Worm (Caenorhabditis elegans): ENCODE measurements around the gene acer-1.
A peak's percentile ranks its signal among the peaks of the same experiment; 100 is the strongest.

acer-1 gene

DNA sequence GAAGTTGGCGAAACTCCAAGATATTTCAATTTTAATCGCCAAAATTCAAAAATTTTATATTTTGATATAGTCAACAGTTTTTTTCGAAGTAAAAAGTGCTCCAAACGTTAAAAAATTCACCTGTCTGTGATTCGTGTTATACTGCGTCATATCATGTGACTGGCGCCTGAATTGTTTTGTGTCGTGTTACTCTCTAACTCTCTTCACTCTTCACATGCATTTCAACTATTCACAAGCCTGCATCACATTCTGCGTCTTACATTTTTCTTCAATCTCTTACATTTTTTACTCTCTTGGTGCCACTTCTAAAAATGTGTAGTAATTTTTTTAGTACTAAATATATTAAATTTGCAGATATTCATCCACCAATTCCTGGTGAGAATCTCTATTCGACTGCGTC lies 38.2 kb upstream of the acer-1 start, which contains the start of gene flcn-1:
flcn-1 (plus strand) TSS at position 348 of the 400 bp plus-strand sequence.
- TF ChIP-seq egl-5 (tag; optimal IDR thresholded peaks at IDR 0.05) (no peak), unc-62 (GFP tag; optimal IDR thresholded peaks at IDR 0.05) (no peak), nhr-25 (tag; optimal IDR thresholded peaks at IDR 0.05) (no peak), unc-39 (tag; optimal IDR thresholded peaks at IDR 0.05) (no peak), ama-1 (optimal IDR thresholded peaks at IDR 0.05) (no peak), egl-27 (tag; optimal IDR thresholded peaks at IDR 0.05) (no peak), fkh-10 (GFP tag; optimal IDR thresholded peaks at IDR 0.05) (no peak), ceh-9 (tag; optimal IDR thresholded peaks at IDR 0.05) (no peak), nhr-67 (tag; optimal IDR thresholded peaks at IDR 0.05) (no peak), elt-1 (tag; optimal IDR thresholded peaks at IDR 0.05) (no peak), daf-12 (tag; optimal IDR thresholded peaks at IDR 0.05) (no peak), elt-3 (tag; optimal IDR thresholded peaks at IDR 0.05) (no peak), nhr-28 (tag; optimal IDR thresholded peaks at IDR 0.05) (no peak), jun-1 (tag; optimal IDR thresholded peaks at IDR 0.05) (no peak), hmg-11 (tag; optimal IDR thresholded peaks at IDR 0.05) (peak; percentile 64), ZK546.5 (tag; optimal IDR thresholded peaks at IDR 0.05) (no peak), pqm-1 (tag; optimal IDR thresholded peaks at IDR 0.05) (peak; percentile 2), nfya-1 (tag; optimal IDR thresholded peaks at IDR 0.05; ENCODE audit: insufficient read depth) (peak; percentile 57), mml-1 (tag; optimal IDR thresholded peaks at IDR 0.05) (no peak), ztf-11 (tag; optimal IDR thresholded peaks at IDR 0.05) (no peak), nhr-11 (tag; optimal IDR thresholded peaks at IDR 0.05) (no peak), mdl-1 (tag; optimal IDR thresholded peaks at IDR 0.05) (no peak), fos-1 (tag; optimal IDR thresholded peaks at IDR 0.05) (no peak), lin-39 (tag; optimal IDR thresholded peaks at IDR 0.05) (no peak), nhr-23 (tag; optimal IDR thresholded peaks at IDR 0.05) (no peak), pha-4 (tag; optimal IDR thresholded peaks at IDR 0.05) (peak; percentile 47), tbx-2 (tag; optimal IDR thresholded peaks at IDR 0.05) (no peak), lsy-12 (tag; optimal IDR thresholded peaks at IDR 0.05) (peak; percentile 3), snpc-4 (tag; optimal IDR thresholded peaks at IDR 0.05) (peak; percentile 43), nhr-12 (tag; optimal IDR thresholded peaks at IDR 0.05) (no peak), ztf-4 (tag; optimal IDR thresholded peaks at IDR 0.05) (no peak), zag-1 (tag; optimal IDR thresholded peaks at IDR 0.05) (no peak), ceh-28 (tag; optimal IDR thresholded peaks at IDR 0.05) (no peak), elt-2 (tag; optimal IDR thresholded peaks at IDR 0.05) (peak; percentile 50), ceh-82 (tag; optimal IDR thresholded peaks at IDR 0.05) (no peak), lin-15B (tag; optimal IDR thresholded peaks at IDR 0.05) (no peak)

- no peak for TF ChIP-seq tbx-2 (tag; optimal IDR thresholded peaks at IDR 0.05)
- TF ChIP-seq elt-2 (tag; optimal IDR thresholded peaks at IDR 0.05), result peak; percentile 21
- TF ChIP-seq hmg-11 (tag; optimal IDR thresholded peaks at IDR 0.05), result no peak
- TF ChIP-seq daf-12 (tag; optimal IDR thresholded peaks at IDR 0.05), result no peak
- no peak for TF ChIP-seq mdl-1 (tag; optimal IDR thresholded peaks at IDR 0.05)
- TF ChIP-seq pha-4 (tag; optimal IDR thresholded peaks at IDR 0.05), result no peak
- TF ChIP-seq egl-5 (tag; optimal IDR thresholded peaks at IDR 0.05), result no peak
Observed at ce11 chrII:6927603-6928002, 37.4 kb upstream of the acer-1 start, which contains the start of gene F22D3.4. F22D3.4 (minus strand) TSS chrII:6927603.

ce11 chrII:6927034-6927433 lies 36.8 kb upstream of the acer-1 start:
- TF ChIP-seq zag-1 (tag; optimal IDR thresholded peaks at IDR 0.05) (no peak), unc-39 (tag; optimal IDR thresholded peaks at IDR 0.05) (no peak), nhr-12 (tag; optimal IDR thresholded peaks at IDR 0.05) (no peak), tbx-2 (tag; optimal IDR thresholded peaks at IDR 0.05) (no peak), jun-1 (tag; optimal IDR thresholded peaks at IDR 0.05) (no peak), ztf-4 (tag; optimal IDR thresholded peaks at IDR 0.05) (no peak), sea-2 (GFP tag; optimal IDR thresholded peaks at IDR 0.05) (no peak), egl-5 (tag; optimal IDR thresholded peaks at IDR 0.05) (no peak), daf-12 (tag; optimal IDR thresholded peaks at IDR 0.05) (no peak), ceh-16 (tag; optimal IDR thresholded peaks at IDR 0.05) (no peak), unc-62 (GFP tag; optimal IDR thresholded peaks at IDR 0.05) (no peak), mml-1 (tag; optimal IDR thresholded peaks at IDR 0.05) (no peak), fos-1 (tag; optimal IDR thresholded peaks at IDR 0.05) (no peak), ama-1 (optimal IDR thresholded peaks at IDR 0.05) (no peak), nhr-25 (tag; optimal IDR thresholded peaks at IDR 0.05) (no peak)

DNA sequence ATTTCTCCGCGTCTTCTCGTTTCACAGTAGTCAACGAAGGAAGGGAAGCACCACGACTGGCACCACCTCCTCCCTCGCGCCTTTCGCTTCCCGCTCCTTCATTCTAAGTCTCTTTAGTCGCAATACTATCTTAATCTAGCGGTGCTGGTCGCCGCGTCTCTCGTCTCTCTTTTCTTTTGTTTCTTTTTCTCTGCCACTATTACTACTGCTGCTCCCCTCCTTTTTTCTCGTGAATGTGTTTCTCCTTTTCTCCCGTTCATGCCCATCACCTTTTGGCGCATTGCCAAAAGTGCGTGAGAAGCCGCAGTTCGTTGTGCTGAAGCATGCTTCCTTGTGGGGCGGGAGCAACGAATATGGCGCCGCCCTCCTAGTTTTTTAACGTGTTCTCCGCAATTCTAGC lies 36.3 kb upstream of the acer-1 start:
- TF ChIP-seq elt-1 (tag; optimal IDR thresholded peaks at IDR 0.05), result no peak
- TF ChIP-seq zag-1 (tag; optimal IDR thresholded peaks at IDR 0.05), result no peak
- TF ChIP-seq ceh-16 (tag; optimal IDR thresholded peaks at IDR 0.05), result no peak
- no peak for TF ChIP-seq eor-1 (tag; optimal IDR thresholded peaks at IDR 0.05)
- no peak for TF ChIP-seq nhr-77 (tag; optimal IDR thresholded peaks at IDR 0.05)
- TF ChIP-seq ztf-11 (tag; optimal IDR thresholded peaks at IDR 0.05), result no peak
- TF ChIP-seq ama-1 (optimal IDR thresholded peaks at IDR 0.05), result no peak
- TF ChIP-seq nhr-11 (tag; optimal IDR thresholded peaks at IDR 0.05), result no peak
- TF ChIP-seq ceh-28 (tag; optimal IDR thresholded peaks at IDR 0.05), result peak; percentile 42
- TF ChIP-seq fos-1 (tag; optimal IDR thresholded peaks at IDR 0.05), result peak; percentile 37
- peak; percentile 37 for TF ChIP-seq nhr-25 (tag; optimal IDR thresholded peaks at IDR 0.05)
- no peak for TF ChIP-seq unc-39 (tag; optimal IDR thresholded peaks at IDR 0.05)
- no peak for TF ChIP-seq ZK546.5 (tag; optimal IDR thresholded peaks at IDR 0.05)
- TF ChIP-seq nhr-12 (tag; optimal IDR thresholded peaks at IDR 0.05), result no peak
- peak; percentile 48 for TF ChIP-seq tbx-2 (tag; optimal IDR thresholded peaks at IDR 0.05)
- peak; percentile 23 for TF ChIP-seq R02D3.7 (tag; optimal IDR thresholded peaks at IDR 0.05)
- TF ChIP-seq ceh-82 (tag; optimal IDR thresholded peaks at IDR 0.05), result no peak
- no peak for TF ChIP-seq nhr-237 (tag; optimal IDR thresholded peaks at IDR 0.05)
- no peak for TF ChIP-seq nhr-76 (tag; optimal IDR thresholded peaks at IDR 0.05)
- TF ChIP-seq unc-62 (GFP tag; optimal IDR thresholded peaks at IDR 0.05), result peak; percentile 6
- TF ChIP-seq egl-27 (tag; optimal IDR thresholded peaks at IDR 0.05), result peak; percentile 59
- TF ChIP-seq hmg-11 (tag; optimal IDR thresholded peaks at IDR 0.05), result peak; percentile 86
- no peak for TF ChIP-seq elt-3 (tag; optimal IDR thresholded peaks at IDR 0.05)
- TF ChIP-seq mdl-1 (tag; optimal IDR thresholded peaks at IDR 0.05), result peak; percentile 62
- TF ChIP-seq egl-5 (tag; optimal IDR thresholded peaks at IDR 0.05), result no peak
- TF ChIP-seq fkh-2 (tag; optimal IDR thresholded peaks at IDR 0.05), result no peak
- TF ChIP-seq mml-1 (tag; optimal IDR thresholded peaks at IDR 0.05), result no peak

Measured in whole organism, L3 larva.